Worm (Caenorhabditis elegans) whole organism, dauer: ENCODE results near the gene col-127.
"Not testable (repeated sequence)": the region's sequence is repeated elsewhere in the genome, so short reads cannot be mapped to it uniquely, and the experiment has no call there.

Experiments
- unc-62 ChIP-seq: sonication (generic microtip); optimal IDR thresholded peaks from 2 replicates; lab custom pipeline; 2017; ENCODE audit warnings: missing biosample characterization, missing genetic modification reagents, missing genetic modification characterization

col-127 gene

DNA sequence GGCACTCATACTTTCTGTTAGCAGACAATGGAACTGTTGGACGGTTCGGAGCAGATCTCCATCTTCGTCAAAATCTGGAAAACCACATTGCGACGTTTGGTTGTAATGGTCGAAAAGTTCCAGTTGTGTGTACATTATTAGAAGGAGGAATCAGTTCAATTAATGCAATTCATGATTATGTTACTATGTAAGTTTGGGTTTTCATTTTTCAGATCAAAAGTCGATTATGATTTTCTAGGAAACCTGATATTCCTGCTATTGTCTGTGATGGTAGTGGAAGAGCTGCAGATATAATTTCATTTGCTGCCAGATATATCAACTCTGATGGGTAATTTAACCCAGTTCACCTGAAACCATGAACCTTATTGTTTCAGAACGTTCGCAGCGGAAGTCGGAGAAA, 10.0 kb upstream of the col-127 start:
- TF ChIP-seq unc-62 (GFP tag; lab: Kevin White, UChicago) = no peak

DNA sequence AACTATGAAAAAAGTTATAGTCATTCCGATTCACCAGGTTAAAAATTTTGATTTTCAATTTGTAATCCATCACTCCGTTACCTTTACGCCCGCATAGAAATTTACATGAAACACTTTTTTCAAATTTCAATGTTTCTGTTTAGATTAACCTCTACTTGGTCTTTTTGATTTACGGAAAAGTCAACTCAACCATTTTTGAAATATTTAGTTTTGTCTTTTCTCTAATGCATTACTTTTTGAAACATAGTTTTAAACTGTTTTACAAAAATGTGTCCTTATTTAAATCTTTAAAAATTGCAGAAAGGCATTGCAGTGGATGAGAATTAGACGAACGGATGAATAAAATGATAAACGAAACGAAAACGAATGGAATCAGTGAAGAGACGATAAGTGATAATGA, 7.2 kb upstream of the col-127 start, which contains the start of gene gtl-2:
Gene gtl-2, plus strand, starts transcription at position 301 of the 400 bp plus-strand sequence.
- no peak for TF ChIP-seq unc-62 (GFP tag; lab: Kevin White, UChicago)

DNA sequence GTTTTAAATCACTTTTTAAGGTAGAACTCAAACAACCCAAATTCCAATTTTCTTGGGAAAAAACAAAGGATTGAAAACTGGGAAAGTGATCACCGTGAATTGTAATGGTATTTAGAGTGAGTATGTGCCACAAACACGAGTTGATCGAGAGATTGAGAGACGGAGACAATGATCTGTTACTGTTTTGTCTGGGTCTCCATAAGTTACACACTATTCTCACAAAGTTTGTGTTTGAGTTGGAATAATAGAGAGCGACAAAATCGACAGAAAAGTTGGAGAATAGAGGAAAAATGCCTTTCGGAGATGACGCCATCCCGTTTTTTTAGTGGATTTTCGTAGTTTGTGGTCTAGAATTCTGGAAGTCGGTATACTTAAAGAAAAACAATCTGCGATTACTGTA, 5.3 kb upstream of the col-127 start, which contains the start of gene nhr-7:
Gene nhr-7, minus strand, starts transcription at position 101 of the 400 bp plus-strand sequence.
- TF ChIP-seq unc-62 (GFP tag; lab: Kevin White, UChicago) = no peak

DNA sequence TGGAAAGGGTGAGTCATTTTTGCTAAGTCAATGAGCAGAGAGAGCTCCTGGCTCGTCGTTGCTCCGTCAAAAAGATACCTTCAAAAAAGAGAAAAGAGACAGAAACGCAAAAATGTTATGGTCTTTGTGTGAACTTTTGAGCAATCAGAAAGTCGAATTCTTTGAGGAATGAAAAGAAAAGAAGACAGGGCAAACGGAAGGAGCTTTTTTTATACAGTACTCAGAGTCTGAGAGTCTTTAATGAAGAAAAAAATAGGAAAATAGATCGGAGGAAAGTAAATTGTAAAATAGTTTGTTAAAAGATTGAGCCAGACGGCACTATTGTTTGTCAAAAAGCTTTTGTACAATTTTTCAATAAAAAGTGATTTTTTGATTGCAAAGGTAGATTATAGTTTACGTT, 3.5 kb upstream of the col-127 start:
- TF ChIP-seq unc-62 (GFP tag; lab: Kevin White, UChicago) = no peak

DNA sequence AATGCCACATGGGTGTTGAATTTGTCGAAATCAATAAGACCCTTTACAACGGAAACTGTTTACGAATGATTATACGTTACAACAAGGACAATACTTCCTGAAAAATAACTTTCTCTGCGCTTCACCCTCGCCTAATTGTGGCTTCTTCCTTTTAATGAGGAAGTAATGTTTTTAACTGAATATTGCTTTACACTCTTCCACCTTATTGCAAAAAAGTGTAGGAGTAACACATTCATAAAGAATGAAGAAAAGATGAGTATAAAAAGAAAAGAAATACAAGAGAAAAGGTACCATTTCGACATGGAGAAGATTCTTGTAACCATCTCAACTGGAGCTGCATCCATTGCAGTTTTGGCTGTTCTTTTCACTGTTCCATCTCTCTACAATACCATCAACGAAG, 2.9 kb downstream of the col-127 start, which contains the start of gene col-126:
Gene col-126, plus strand, starts transcription at position 301 of the 400 bp plus-strand sequence.
- not testable (repeated sequence) for TF ChIP-seq unc-62 (GFP tag; lab: Kevin White, UChicago)

DNA sequence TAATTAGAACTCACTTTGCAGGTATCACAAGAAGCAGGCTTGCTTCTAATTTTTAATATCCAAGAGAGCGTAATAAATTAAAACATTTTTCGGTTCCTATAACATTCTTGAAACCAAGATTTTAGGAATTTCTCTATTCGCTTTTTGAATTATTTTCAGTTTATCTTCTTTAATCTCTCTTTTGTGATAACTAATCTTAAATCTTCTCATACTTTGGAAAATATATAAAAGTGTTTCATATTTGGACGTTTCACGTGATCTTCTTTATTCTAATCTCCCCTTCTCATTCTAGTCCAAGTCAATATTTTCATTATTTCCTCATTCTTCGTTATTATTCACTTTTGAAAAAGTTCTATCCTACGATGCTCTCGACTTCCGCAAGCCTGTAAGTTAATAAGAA, 4.5 kb downstream of the col-127 start, which contains the start of gene F54D1.1:
Gene F54D1.1, plus strand, starts transcription at position 301 of the 400 bp plus-strand sequence.
- no peak for TF ChIP-seq unc-62 (GFP tag; lab: Kevin White, UChicago)

DNA sequence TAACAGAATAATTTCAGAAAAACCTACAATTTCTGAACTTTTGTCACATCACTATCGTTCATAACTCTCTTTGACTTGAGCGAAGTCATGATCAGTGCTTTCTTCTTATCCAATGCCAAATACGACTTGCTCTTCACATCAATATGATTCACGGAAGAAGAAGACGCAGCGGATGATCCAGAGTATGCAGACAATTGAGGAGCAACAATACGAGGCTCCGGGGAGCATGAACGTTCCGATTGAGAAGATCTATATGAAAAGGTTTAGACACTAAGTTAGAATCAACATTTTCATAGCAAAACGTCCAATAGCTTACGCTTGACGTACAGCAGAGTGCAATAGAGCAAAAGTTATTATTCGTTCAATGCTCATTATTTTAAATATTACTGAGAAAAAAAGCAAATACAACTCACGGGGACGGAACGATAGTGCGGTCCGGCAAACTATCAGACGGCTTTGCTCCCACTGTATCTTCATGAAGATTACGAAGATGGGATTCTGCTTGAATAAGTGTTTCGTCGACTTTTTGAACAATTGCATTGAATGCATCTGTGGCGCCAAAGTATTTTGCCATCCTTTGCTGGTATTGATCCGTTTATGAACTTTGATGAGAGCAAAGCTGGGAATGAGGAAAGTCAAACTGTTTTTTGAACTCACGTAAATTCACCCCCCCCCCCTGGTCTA, 5.3 kb downstream of the col-127 start, which contains the start of gene C05C12.5:
Gene C05C12.5, minus strand, starts transcription at position 642 of the 684 bp plus-strand sequence.
- TF ChIP-seq unc-62 (GFP tag; lab: Kevin White, UChicago) = no peak

DNA sequence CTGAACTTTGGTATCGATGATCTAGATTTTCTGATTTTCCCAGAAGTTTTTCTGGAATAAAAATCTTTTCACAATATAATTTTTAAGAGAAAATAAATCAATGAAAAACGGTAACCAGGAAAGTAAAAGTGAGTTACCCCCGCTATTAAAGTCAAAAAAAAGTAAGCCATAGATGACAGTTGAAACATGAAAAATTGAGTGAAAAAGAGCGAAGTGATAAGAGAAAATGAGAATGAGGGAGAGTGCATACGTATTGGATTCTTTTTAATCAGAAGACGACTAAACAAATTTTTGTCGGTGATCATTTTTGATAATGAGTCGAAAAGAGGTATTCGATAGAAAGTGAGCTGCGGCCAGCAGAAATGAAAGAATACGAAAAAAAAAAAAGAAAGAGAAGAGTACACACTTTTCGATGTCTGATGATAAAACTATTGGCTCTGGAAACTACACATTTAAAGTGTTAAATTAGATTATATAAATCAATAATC, 6.5 kb downstream of the col-127 start, which contains the start of gene gtl-1:
Gene gtl-1, minus strand, starts transcription at position 51 of the 488 bp plus-strand sequence.
- no peak for TF ChIP-seq unc-62 (GFP tag; lab: Kevin White, UChicago)

DNA sequence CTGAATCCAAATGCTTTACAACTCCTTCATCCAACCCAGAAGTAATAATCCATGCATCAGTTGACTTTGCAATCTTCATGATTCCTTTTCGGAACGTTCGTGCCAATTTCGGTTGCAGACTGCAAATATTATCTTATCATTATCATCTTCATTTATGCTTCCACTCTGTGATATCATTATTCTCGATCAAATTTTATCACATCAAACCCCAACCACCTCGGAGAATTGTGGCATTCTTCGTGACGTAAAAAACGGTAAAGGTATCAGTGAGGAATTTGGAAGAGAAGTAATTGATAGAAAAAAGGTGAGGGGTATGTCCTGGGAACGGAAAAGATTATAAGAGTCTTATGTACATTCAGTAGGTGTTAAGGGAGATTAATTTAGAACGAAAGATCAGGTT, 8.5 kb downstream of the col-127 start:
- TF ChIP-seq unc-62 (GFP tag; lab: Kevin White, UChicago) = no peak

DNA sequence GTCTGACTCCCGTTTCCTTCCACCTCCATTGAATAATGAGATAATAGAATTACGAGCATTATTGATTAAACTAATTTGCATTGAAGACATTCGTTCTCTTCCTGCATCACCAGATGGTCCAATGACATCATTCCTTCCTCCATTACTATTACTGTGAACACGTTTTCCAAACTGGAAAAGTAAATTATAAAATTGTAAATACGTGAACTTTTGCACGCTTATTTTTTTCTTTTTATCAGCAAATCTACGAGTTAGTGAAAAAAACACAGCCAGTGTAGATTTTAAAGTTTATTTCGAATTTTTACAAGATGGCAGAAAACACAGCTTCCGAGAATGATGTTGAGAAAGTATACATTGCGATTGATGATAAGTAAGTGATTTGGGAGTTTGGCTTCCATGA, 12.3 kb downstream of the col-127 start, which contains the start of gene C05C12.1:
Gene C05C12.1, plus strand, starts transcription at position 301 of the 400 bp plus-strand sequence.
- not testable (repeated sequence) for TF ChIP-seq unc-62 (GFP tag; lab: Kevin White, UChicago)

DNA sequence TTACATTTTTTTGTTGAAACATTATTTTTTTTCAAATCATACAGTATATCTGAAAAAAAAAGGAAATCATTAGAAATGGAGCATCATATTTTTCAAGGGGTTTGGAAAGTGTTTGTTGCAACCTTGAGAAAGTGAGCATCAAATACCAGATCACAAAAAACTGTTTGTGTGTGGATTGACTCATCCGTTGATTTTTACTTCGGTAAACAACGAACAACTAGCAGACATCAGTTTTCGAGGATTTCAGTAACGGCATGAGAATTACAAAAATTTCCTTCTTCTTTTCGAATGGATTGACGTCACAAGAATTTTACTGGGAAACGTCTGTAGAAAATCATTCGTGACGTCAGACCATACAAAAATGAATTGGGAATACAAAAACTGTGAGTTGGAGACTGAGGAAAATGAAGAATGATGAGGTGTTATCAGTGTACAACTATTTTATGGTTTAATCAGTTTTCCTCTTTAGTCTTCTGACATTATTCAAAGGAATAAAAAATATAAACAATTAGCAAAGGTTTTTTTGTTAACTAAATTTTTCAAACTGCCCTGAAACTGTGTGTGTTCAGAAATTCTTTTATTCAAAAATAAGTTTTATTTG, 17.9 kb downstream of the col-127 start, which contains the start of gene C05C12.4:
Gene C05C12.4, minus strand, starts transcription at position 51 of the 601 bp plus-strand sequence.
- TF ChIP-seq unc-62 (GFP tag; lab: Kevin White, UChicago) = no peak

DNA sequence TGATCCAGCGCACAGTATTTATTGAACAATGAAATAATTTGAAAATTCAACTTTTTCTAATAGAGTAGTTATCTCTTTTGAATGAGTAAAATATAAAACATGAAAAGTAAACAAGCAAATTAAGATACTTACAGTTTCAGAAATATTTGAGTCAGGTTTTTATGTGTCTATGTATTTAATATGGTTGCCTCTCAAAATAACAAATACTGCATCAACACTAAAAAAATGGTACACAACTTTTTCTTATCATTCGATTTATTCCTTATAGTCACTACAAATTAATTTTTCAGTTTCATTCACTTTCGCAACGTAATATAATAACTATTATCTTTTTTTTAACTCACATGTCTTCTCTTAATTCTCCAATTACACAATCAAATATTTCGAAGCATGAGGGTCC, 18.6 kb downstream of the col-127 start:
- no peak for TF ChIP-seq unc-62 (GFP tag; lab: Kevin White, UChicago)

DNA sequence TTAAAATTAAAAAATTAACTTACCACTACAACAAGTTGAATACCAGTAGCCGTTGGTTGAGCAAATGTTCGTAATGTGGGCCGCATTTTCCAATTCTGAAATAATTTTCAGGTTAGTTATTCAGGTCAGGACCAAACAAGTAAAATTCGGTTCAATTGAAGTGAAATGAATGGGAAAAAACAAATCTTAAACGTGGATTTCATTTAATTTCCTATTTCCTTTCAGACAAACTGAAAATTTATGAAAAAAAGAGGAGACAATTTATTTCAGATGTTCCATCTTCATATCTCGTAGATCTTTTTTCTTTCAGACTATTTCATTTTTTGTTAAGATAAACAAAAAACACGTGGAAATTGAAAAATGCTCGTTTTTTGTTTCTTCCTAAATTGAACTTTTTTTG, 24.6 kb downstream of the col-127 start, which contains the start of gene C05C12.6:
Gene C05C12.6, minus strand, starts transcription at position 101 of the 400 bp plus-strand sequence.
- no peak for TF ChIP-seq unc-62 (GFP tag; lab: Kevin White, UChicago)

DNA sequence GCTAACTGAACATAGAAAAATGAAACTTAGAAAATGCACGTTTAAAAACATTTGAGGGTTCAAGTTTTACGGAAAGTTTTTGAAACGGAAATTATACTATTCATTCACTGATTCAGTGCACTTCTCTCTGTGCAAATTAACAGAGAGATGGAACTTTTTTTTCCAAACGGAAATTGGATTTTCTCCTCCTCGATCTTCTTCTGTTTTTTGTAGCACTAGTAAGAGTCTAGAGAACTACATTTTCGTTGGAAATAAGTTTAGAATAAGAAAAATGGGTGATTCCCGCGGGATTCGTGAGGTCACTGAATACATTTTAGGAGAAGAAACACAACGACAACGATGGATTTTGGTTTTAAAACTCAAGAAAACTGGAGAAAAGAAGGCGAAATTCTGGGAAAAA, 30.2 kb downstream of the col-127 start:
- no peak for TF ChIP-seq unc-62 (GFP tag; lab: Kevin White, UChicago)

DNA sequence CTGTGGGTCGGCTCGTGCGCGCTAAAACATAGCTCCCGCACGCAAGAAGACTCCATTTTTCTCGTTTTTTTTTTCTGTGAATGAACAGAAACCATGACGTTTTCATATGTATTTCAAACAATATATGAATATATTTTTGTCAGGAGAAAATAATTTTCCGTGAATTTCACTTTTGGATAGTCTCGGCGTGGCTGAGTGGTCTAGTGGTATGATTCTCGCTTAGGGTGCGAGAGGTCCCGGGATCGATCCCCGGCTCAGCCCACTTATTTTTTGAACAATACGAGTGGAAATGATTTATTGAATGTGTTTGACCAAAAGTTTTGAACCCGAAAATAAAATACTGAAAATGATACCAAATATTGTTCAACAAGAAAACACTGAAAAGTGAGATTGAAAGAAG, 34.6 kb downstream of the col-127 start:
- TF ChIP-seq unc-62 (GFP tag; lab: Kevin White, UChicago) = no peak

DNA sequence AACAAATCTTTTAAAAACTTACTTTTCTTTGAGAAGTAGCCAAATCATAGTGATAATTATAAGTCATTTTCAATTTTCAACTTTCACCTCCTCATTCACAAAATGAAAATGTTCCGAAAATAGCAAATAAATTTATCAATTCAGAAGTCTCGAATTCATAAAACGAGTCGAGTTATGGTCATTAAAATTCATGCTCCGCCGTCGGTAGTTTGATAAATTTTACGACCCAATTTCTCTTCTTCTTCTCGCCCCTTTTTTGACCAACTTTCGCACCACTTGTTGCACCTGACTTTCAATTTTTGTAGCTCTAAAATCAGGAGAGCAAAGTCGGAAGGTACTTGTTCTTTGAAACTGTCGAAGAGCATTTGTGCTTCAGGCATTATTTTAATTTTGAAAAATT, 35.9 kb downstream of the col-127 start, which contains the start of gene best-7:
Gene best-7, minus strand, starts transcription at position 239 of the 400 bp plus-strand sequence.
- TF ChIP-seq unc-62 (GFP tag; lab: Kevin White, UChicago) = no peak
